Worm (Caenorhabditis elegans): ENCODE data around the gene plpp-1.3.

ce11 chrX:10711769-10712168, 16.7 kb downstream of the plpp-1.3 start, which contains the start of gene rhgf-1:
- TF ChIP-seq T22C8.4 (GFP tag; IDR thresholded peaks at IDR 0.05) (no peak), ztf-29 (GFP tag; IDR thresholded peaks at IDR 0.05) (no peak), flt-1 (GFP tag; IDR thresholded peaks at IDR 0.05) (no peak)
